Worm (Caenorhabditis elegans) whole organism, L3 larva: ENCODE measurements around the gene srz-79.

Experiments used
- R02D3.7 ChIP-seq: fragments of 150-350 bp; optimal IDR thresholded peaks from 2 replicates; lab custom pipeline; 2014; ENCODE audit warnings: missing biosample characterization, missing genetic modification characterization
- ama-1 ChIP-seq: fragments of 150-350 bp; optimal IDR thresholded peaks from 2 replicates; lab custom pipeline; 2018
- ceh-16 ChIP-seq: sonication (generic microtip); optimal IDR thresholded peaks from 2 replicates; lab custom pipeline; 2017; ENCODE audit warnings: missing biosample characterization, missing genetic modification characterization
- ceh-28 ChIP-seq: fragments of 150-350 bp; optimal IDR thresholded peaks from 2 replicates; lab custom pipeline; 2014; ENCODE audit warnings: missing biosample characterization, missing genetic modification reagents, missing genetic modification characterization
- ceh-9 ChIP-seq: sonication (generic microtip); optimal IDR thresholded peaks from 2 replicates; lab custom pipeline; 2018; ENCODE audit warnings: missing biosample characterization, missing genetic modification characterization
- daf-12 ChIP-seq: fragments of 150-350 bp; optimal IDR thresholded peaks from 2 replicates; lab custom pipeline; 2014; ENCODE audit warnings: missing biosample characterization, missing genetic modification reagents, missing genetic modification characterization
- egl-27 ChIP-seq: sonication (generic microtip); optimal IDR thresholded peaks from 4 replicates; lab custom pipeline; 2017; ENCODE audit warnings: missing biosample characterization, missing genetic modification reagents, missing genetic modification characterization
- elt-1 ChIP-seq: fragments of 150-350 bp; optimal IDR thresholded peaks from 2 replicates; lab custom pipeline; 2014; ENCODE audit warnings: missing biosample characterization, missing genetic modification characterization
- elt-3 ChIP-seq, 3 experiments: fragments of 150-350 bp in 1 of 3; sonication (generic microtip) in 2 of 3; optimal IDR thresholded peaks; 2 replicates in 2 of 3; 4 replicates in 1 of 3; lab custom pipeline; 2014 to 2017; ENCODE audit warnings: missing biosample characterization in 3 of 3, missing genetic modification characterization in 3 of 3
- fkh-2 ChIP-seq: fragments of 150-350 bp; optimal IDR thresholded peaks from 2 replicates; lab custom pipeline; 2014; ENCODE audit warnings: missing biosample characterization, missing genetic modification reagents, missing genetic modification characterization
- fos-1 ChIP-seq: fragments of 150-350 bp; optimal IDR thresholded peaks from 2 replicates; lab custom pipeline; 2014; ENCODE audit warnings: missing biosample characterization, missing genetic modification characterization
- hmg-11 ChIP-seq: sonication (generic microtip); optimal IDR thresholded peaks from 2 replicates; lab custom pipeline; 2016; ENCODE audit warnings: missing genetic modification characterization, missing compliant biosample characterization
- jun-1 ChIP-seq: fragments of 150-350 bp; optimal IDR thresholded peaks from 2 replicates; lab custom pipeline; 2014; ENCODE audit warnings: missing biosample characterization, missing genetic modification reagents, missing genetic modification characterization
- lin-15B ChIP-seq: fragments of 150-350 bp; optimal IDR thresholded peaks from 2 replicates; lab custom pipeline; 2014; ENCODE audit warnings: missing biosample characterization, missing genetic modification characterization
- lin-39 ChIP-seq: fragments of 150-350 bp; optimal IDR thresholded peaks from 2 replicates; lab custom pipeline; 2018; ENCODE audit warnings: missing biosample characterization, missing genetic modification reagents, missing genetic modification characterization
- lsy-12 ChIP-seq: sonication (generic microtip); optimal IDR thresholded peaks from 2 replicates; lab custom pipeline; 2016; ENCODE audit warnings: mild to moderate bottlenecking, missing genetic modification characterization, missing compliant biosample characterization
- mml-1 ChIP-seq: fragments of 150-350 bp; sonication (generic microtip); optimal IDR thresholded peaks from 3 replicates; lab custom pipeline; 2014; ENCODE audit warnings: missing biosample characterization, missing genetic modification characterization
- nfya-1 ChIP-seq: sonication (generic microtip); optimal IDR thresholded peaks from 2 replicates; lab custom pipeline; 2017; ENCODE audit warnings: missing genetic modification characterization, mild to moderate bottlenecking, missing compliant biosample characterization, antibody characterized with exemption, moderate library complexity; ENCODE audit not compliant: insufficient read depth
- nhr-11 ChIP-seq: fragments of 150-350 bp; optimal IDR thresholded peaks from 2 replicates; lab custom pipeline; 2014; ENCODE audit warnings: missing biosample characterization, missing genetic modification characterization
- nhr-237 ChIP-seq: fragments of 150-350 bp; optimal IDR thresholded peaks from 2 replicates; lab custom pipeline; 2014; ENCODE audit warnings: missing biosample characterization, missing genetic modification characterization
- nhr-25 ChIP-seq: sonication (generic microtip); optimal IDR thresholded peaks from 2 replicates; lab custom pipeline; 2017; ENCODE audit warnings: missing biosample characterization, missing genetic modification characterization
- nhr-67 ChIP-seq: fragments of 150-350 bp; optimal IDR thresholded peaks from 2 replicates; lab custom pipeline; 2014; ENCODE audit warnings: missing biosample characterization, missing genetic modification characterization
- nhr-76 ChIP-seq: fragments of 150-350 bp; sonication (generic microtip); optimal IDR thresholded peaks from 5 replicates; lab custom pipeline; 2014; ENCODE audit warnings: missing biosample characterization, missing genetic modification characterization
- pha-4 ChIP-seq: fragments of 150-350 bp; optimal IDR thresholded peaks from 2 replicates; lab custom pipeline; 2014; ENCODE audit warnings: missing biosample characterization, missing genetic modification reagents, missing genetic modification characterization
- snpc-4 ChIP-seq: fragments of 150-350 bp; optimal IDR thresholded peaks from 2 replicates; lab custom pipeline; 2014; ENCODE audit warnings: missing biosample characterization, missing genetic modification characterization
- unc-62 ChIP-seq: fragments of 150-350 bp; sonication (generic microtip); optimal IDR thresholded peaks from 4 replicates; lab custom pipeline; 2014; ENCODE audit warnings: missing biosample characterization, missing genetic modification reagents, missing genetic modification characterization
- zag-1 ChIP-seq: fragments of 150-350 bp; optimal IDR thresholded peaks from 2 replicates; lab custom pipeline; 2014; ENCODE audit warnings: missing biosample characterization, missing genetic modification characterization
- ztf-11 ChIP-seq: fragments of 150-350 bp; optimal IDR thresholded peaks from 2 replicates; lab custom pipeline; 2014; ENCODE audit warnings: missing biosample characterization, missing genetic modification characterization

The srz-79 gene

DNA sequence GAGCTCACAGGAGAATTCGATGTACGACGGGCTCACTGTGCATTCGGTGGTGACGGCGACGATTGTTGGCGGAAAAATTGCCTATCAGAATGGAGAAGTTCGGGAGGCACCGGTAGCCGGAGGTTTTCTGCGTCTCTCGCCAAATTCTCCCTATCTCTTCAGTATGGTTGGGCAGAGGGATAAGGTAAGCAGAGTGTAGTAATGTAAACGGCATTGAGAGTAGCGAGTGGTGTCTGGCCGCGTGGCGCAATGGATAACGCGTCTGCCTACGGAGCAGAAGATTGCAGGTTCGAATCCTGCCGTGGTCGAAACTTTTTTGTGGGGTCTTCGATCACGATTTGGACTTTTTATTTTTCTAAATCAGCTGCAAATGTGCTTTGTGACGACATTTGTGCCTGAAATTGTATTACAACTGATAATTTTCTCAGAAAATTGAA is 31.2 kb downstream of the srz-79 start (continued):
- TF ChIP-seq lin-15B (tag; lab: Kevin White, UChicago) (no peak), ama-1 (lab: Kevin White, UChicago) (no peak), egl-27 (tag; lab: Kevin White, UChicago) (no peak), elt-3 (tag; optimal IDR thresholded peaks at IDR 0.05; lab: Kevin White, UChicago) (no peak), jun-1 (tag; lab: Kevin White, UChicago) (peak; percentile 29), mml-1 (no peak), nhr-25 (tag; lab: Kevin White, UChicago) (peak; percentile 14)

DNA sequence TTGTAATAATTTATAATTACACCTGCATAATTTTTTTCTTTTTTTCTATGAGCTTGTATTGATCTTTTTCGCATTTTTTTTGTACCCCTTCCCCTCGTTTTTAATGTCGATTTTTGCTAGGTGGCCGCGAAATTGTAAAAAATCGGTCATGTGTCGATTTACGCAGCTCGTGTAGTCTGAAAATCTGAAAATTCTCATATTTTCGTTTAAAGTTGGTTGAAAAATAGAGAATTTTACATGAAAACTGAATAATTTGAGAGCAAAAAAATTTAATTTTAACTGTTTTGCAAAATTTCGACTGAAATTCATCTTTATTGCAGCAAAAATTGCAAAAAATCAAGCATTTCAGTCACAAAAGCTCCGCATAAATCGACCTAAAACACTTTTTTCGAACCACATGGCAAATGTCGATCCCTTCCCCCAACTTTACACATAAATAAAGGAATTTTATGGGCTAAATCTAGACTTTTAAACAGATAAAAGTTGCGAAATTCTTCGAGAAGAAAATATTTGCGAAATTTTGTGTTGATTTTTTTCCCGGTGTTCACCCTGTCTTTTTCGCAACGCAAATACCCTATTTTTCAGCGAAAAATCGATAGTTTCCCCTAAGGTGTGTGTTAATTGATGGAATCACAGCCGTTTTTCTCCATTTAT is 32.9 kb downstream of the srz-79 start:
- TF ChIP-seq hmg-11 = no peak
- TF ChIP-seq nhr-67 = no peak
- TF ChIP-seq lin-39 (tag; lab: Kevin White, UChicago) = no peak
- peak; percentile 15 for TF ChIP-seq ceh-28 (tag; lab: Kevin White, UChicago)
- no peak for TF ChIP-seq ama-1 (lab: Kevin White, UChicago)
- TF ChIP-seq, all 47 proteins: peak for 1

DNA sequence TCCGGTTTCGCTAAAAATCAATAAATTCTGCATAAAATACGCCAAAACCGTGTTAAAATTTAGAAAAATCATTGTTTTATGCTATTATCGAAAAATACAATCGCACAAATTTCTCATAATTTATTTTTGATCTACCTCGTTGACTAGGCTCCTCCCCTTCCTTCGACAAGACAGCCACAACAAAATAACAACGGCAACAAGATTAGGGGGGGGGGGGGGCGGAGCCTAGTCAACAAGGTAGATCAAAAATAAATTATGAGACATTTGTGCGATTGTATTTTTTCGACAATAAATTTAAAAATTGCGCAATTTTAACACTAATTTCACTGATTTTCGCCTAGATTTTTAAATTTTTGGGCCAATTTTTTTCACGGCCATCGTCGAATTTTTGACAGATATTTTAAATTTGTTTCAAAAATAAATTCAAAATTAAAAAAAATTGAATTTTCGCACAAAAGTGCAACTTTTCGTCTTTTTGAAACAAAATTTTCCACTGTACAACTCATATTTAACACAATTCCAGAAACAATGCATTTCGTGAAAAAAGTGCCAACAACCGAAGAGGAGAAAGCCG is 33.5 kb downstream of the srz-79 start, which contains the start of gene M57.2:
M57.2 (plus strand) TSS at position 524 of the 574 bp plus-strand sequence.
- no peak for TF ChIP-seq mml-1
- no peak for TF ChIP-seq jun-1 (tag; lab: Kevin White, UChicago)
- no peak for TF ChIP-seq R02D3.7
- no peak for TF ChIP-seq snpc-4 (tag; lab: Kevin White, UChicago)
- no peak for TF ChIP-seq nhr-11 (tag; lab: Kevin White, UChicago)

DNA sequence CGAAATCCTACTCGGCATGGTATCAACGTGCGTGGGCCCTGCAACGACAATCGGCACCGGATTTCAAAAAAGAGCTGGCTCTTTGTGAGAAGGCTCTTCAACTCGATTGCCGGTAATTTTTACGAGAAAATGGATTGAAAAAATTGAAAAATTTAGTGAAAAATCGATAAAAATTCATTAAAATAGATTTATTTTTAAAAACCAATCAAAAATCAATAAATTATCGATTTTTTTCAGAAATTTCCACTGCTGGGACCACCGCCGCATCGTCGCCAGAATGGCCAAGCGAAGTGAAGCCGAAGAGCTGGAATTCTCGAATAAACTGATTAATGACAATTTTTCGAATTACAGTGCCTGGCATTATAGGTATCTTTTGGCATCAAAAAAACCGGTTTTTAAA is 34.5 kb downstream of the srz-79 start:
- TF ChIP-seq ceh-9 = no peak
- TF ChIP-seq nhr-76 (tag; lab: Kevin White, UChicago) = no peak
- TF ChIP-seq ceh-28 (tag; lab: Kevin White, UChicago) = peak; percentile 70

DNA sequence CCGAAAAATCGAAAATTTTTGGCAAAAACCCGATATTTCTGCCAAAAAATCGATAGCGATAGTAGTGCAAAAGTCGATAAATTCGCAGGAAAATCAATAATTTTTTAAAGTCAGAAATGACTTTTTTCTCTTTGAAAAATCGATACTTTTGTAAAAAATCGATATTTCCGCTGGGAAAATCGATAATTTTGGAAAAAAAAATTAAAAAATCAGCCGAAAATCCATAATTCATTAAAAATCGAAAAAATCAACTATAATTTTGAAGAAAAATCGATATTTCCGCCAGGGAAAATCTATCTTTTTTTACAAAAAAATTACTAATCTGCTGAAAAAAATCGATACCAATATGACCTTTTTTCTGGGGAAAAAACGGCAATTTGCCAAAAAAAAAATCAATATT is 38.1 kb downstream of the srz-79 start:
- TF ChIP-seq nfya-1 (tag; lab: Kevin White, UChicago) (no peak), ceh-28 (tag; lab: Kevin White, UChicago) (peak; percentile 93), daf-12 (no peak), lin-39 (tag; lab: Kevin White, UChicago) (no peak), nhr-237 (tag; lab: Kevin White, UChicago) (no peak)

DNA sequence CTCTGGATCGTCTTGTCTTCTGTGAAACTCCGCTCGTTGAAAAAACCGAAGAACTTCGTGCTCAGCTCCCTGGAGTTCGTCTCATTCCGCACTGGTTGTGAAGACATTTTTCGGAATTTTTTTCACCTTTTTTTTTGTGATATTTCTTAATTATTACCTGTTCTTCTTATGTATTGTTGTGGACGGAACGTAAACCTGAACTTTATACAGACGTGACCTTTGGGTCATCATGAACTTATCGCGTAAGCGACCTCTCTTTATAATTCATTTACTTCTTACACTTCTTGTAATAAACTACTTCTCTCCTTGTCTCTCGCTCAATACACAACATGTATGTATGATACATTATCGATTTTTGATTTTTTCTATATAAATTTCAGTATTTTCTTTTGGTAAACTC is 38.8 kb downstream of the srz-79 start, which contains the start of gene M57.1:
M57.1 (plus strand) TSS at position 301 of the 400 bp plus-strand sequence.
- TF ChIP-seq egl-27 (tag; lab: Kevin White, UChicago) (no peak), elt-1 (tag; lab: Kevin White, UChicago) (no peak), mml-1 (no peak), unc-62 (no peak), zag-1 (no peak), jun-1 (tag; lab: Kevin White, UChicago) (no peak)

DNA sequence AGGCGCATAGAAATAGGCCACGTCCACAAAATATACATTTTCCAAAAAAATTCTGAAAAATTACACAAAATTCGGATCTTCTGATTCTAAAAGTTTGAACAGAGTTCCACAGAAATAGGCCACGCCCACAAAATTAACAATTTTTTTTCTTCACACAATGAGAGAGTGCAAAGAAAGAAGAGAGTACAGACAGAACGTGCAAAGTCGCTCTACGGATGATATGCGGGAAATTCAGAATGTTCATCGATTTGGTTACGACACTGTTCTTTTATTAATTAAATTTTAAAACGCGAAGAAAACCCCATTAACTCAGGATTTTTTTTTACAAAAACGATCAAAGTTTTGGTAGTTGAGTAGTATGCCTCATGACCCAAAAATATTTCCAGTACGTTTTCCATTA is 39.6 kb downstream of the srz-79 start:
- TF ChIP-seq fkh-2 (tag; lab: Kevin White, UChicago) = no peak
- peak; percentile 35 for TF ChIP-seq nfya-1 (tag; lab: Kevin White, UChicago)
- TF ChIP-seq ztf-11 (tag; lab: Kevin White, UChicago) = no peak
- TF ChIP-seq nhr-25 (tag; lab: Kevin White, UChicago) = peak; percentile 15
- no peak for TF ChIP-seq zag-1
- TF ChIP-seq lin-39 (tag; lab: Kevin White, UChicago) = no peak
- no peak for TF ChIP-seq ceh-28 (tag; lab: Kevin White, UChicago)
- no peak for TF ChIP-seq ceh-16 (tag; lab: Kevin White, UChicago)
- TF ChIP-seq lin-15B (tag; lab: Kevin White, UChicago) = peak; percentile 46
- TF ChIP-seq pha-4 (tag; lab: Kevin White, UChicago) = peak; percentile 48
- TF ChIP-seq fos-1 (tag; lab: Kevin White, UChicago) = no peak
- TF ChIP-seq ama-1 (lab: Kevin White, UChicago) = no peak
- peak; percentile 26 for TF ChIP-seq hmg-11
- TF ChIP-seq lsy-12 (tag; lab: Kevin White, UChicago) = no peak
- no peak for TF ChIP-seq jun-1 (tag; lab: Kevin White, UChicago)
